Fruit fly (Drosophila melanogaster) whole organism, embryonic: ENCODE data around the gene Trf4-2.
A peak's percentile ranks its signal among the peaks of the same experiment; 100 is the strongest.

Experiments
- CG1024 ChIP-seq: fragments of 200-800 bp; sonication (Bioruptor generic); IDR thresholded peaks from 2 replicates; pipeline ENCODE4 v1.3.6; 2022; ENCODE audit warnings: missing biosample characterization, missing genetic modification characterization
- CG10321 ChIP-seq: fragments of 200-800 bp; sonication (Bioruptor generic); IDR thresholded peaks from 2 replicates; pipeline ENCODE4 v1.3.6; 2022; ENCODE audit warnings: missing biosample characterization, missing genetic modification characterization
- CG10543 ChIP-seq: fragments of 200-800 bp; sonication (Bioruptor generic); optimal IDR thresholded peaks from 3 replicates; lab custom pipeline; 2017; ENCODE audit warnings: missing biosample characterization, mild to moderate bottlenecking, missing genetic modification characterization, moderate library complexity
- CG10654 ChIP-seq: fragments of 200-800 bp; sonication (Bioruptor generic); optimal IDR thresholded peaks from 2 replicates; lab custom pipeline; 2016; ENCODE audit warnings: missing biosample characterization, missing genetic modification characterization
- CG12104 ChIP-seq: fragments of 200-800 bp; sonication (Bioruptor generic); optimal IDR thresholded peaks from 3 replicates; lab custom pipeline; 2016; ENCODE audit warnings: missing biosample characterization, missing genetic modification characterization
- CG12219 ChIP-seq: fragments of 200-800 bp; sonication (Bioruptor generic); optimal IDR thresholded peaks from 3 replicates; lab custom pipeline; 2018; ENCODE audit warnings: missing biosample characterization, mild to moderate bottlenecking, missing genetic modification characterization
- CG14710 ChIP-seq: fragments of 200-800 bp; sonication (Bioruptor generic); optimal IDR thresholded peaks from 3 replicates; lab custom pipeline; 2019; ENCODE audit warnings: missing biosample characterization, mild to moderate bottlenecking, missing genetic modification characterization, moderate library complexity
- CG30431 ChIP-seq: fragments of 200-800 bp; sonication (Bioruptor generic); optimal IDR thresholded peaks from 2 replicates; lab custom pipeline; 2017; ENCODE audit warnings: missing biosample characterization, missing genetic modification characterization
- CG3281 ChIP-seq: fragments of 200-800 bp; sonication (Bioruptor generic); optimal IDR thresholded peaks from 3 replicates; lab custom pipeline; 2017; ENCODE audit warnings: missing biosample characterization, mild to moderate bottlenecking, missing genetic modification characterization
- CG3847 ChIP-seq: fragments of 200-800 bp; sonication (Bioruptor generic); IDR thresholded peaks from 2 replicates; pipeline ENCODE4 v1.3.6; 2022; ENCODE audit warnings: missing biosample characterization, missing genetic modification characterization
- CG3995 ChIP-seq: fragments of 200-800 bp; sonication (Bioruptor generic); optimal IDR thresholded peaks from 3 replicates; lab custom pipeline; 2016; ENCODE audit warnings: missing biosample characterization, missing genetic modification characterization
- CG4820 ChIP-seq: fragments of 200-800 bp; sonication (Bioruptor generic); optimal IDR thresholded peaks from 3 replicates; lab custom pipeline; 2016; ENCODE audit warnings: missing biosample characterization, missing genetic modification characterization
- CG6175 ChIP-seq: fragments of 200-800 bp; sonication (Bioruptor generic); IDR thresholded peaks from 3 replicates; pipeline ENCODE4 v1.3.6; 2022; ENCODE audit warnings: missing biosample characterization, missing genetic modification characterization
- CG6254 ChIP-seq: fragments of 200-800 bp; sonication (Bioruptor generic); optimal IDR thresholded peaks from 3 replicates; lab custom pipeline; 2017; ENCODE audit warnings: mild to moderate bottlenecking, missing biosample characterization, missing genetic modification reagents, missing genetic modification characterization
- CG6683 ChIP-seq: fragments of 200-800 bp; sonication (Bioruptor generic); optimal IDR thresholded peaks from 2 replicates; lab custom pipeline; 2017; ENCODE audit warnings: missing biosample characterization, mild to moderate bottlenecking, missing genetic modification characterization, missing genetic modification reagents
- CG6791 ChIP-seq: fragments of 200-800 bp; sonication (Bioruptor generic); IDR thresholded peaks from 3 replicates; pipeline ENCODE4 v1.3.6; 2022; ENCODE audit warnings: missing biosample characterization, missing genetic modification characterization; ENCODE audit not compliant: partially characterized antibody
- CG6854 ChIP-seq: fragments of 200-800 bp; sonication (Bioruptor generic); optimal IDR thresholded peaks from 3 replicates; lab custom pipeline; 2017; ENCODE audit warnings: missing biosample characterization, mild to moderate bottlenecking, missing genetic modification characterization
- CG7839 ChIP-seq: fragments of 200-800 bp; sonication (Bioruptor generic); optimal IDR thresholded peaks from 3 replicates; lab custom pipeline; 2018; ENCODE audit warnings: missing biosample characterization, mild to moderate bottlenecking, missing genetic modification characterization, moderate library complexity
- CG8388 ChIP-seq: fragments of 200-800 bp; sonication (Bioruptor generic); optimal IDR thresholded peaks from 2 replicates; lab custom pipeline; 2019; ENCODE audit warnings: missing biosample characterization, mild to moderate bottlenecking, missing genetic modification characterization, moderate library complexity
- CHES-1-like ChIP-seq: fragments of 200-800 bp; sonication (Bioruptor generic); optimal IDR thresholded peaks from 2 replicates; lab custom pipeline; 2016; ENCODE audit warnings: missing biosample characterization, missing genetic modification characterization
- HLHmδ ChIP-seq: fragments of 200-800 bp; sonication (Bioruptor generic); optimal IDR thresholded peaks from 2 replicates; lab custom pipeline; 2018; ENCODE audit warnings: missing biosample characterization, mild to moderate bottlenecking, missing genetic modification characterization, moderate library complexity
- Med ChIP-seq: fragments of 200-800 bp; sonication (Bioruptor generic); peaks from one replicate; lab custom pipeline; 2016; ENCODE audit warnings: missing biosample characterization, missing genetic modification characterization, mild to moderate bottlenecking, inconsistent platforms, moderate library complexity
- NC2α ChIP-seq: fragments of 200-800 bp; sonication (Bioruptor generic); optimal IDR thresholded peaks from 2 replicates; lab custom pipeline; 2016; ENCODE audit warnings: missing biosample characterization, missing genetic modification characterization
- NK7.1 ChIP-seq: fragments of 200-800 bp; sonication (Bioruptor generic); optimal IDR thresholded peaks from 3 replicates; lab custom pipeline; 2016; ENCODE audit warnings: missing biosample characterization, missing genetic modification characterization
- Opbp ChIP-seq: fragments of 200-800 bp; sonication (Bioruptor generic); IDR thresholded peaks from 3 replicates; pipeline ENCODE4 v1.3.6; 2022; ENCODE audit warnings: missing biosample characterization, missing genetic modification characterization; ENCODE audit not compliant: partially characterized antibody
- Ptx1 ChIP-seq: fragments of 200-800 bp; sonication (Bioruptor generic); IDR thresholded peaks from 2 replicates; pipeline ENCODE4 v1.3.6; 2022; ENCODE audit warnings: missing biosample characterization, missing genetic modification characterization
- Spps ChIP-seq: fragments of 200-800 bp; sonication (Bioruptor generic); optimal IDR thresholded peaks from 2 replicates; lab custom pipeline; 2018; ENCODE audit warnings: missing biosample characterization, mild to moderate bottlenecking, missing genetic modification characterization
- TFAM ChIP-seq: fragments of 200-800 bp; sonication (Bioruptor generic); optimal IDR thresholded peaks from 2 replicates; lab custom pipeline; 2017; ENCODE audit warnings: missing biosample characterization, missing genetic modification characterization, inconsistent platforms
- Taf1 ChIP-seq: fragments of 200-800 bp; sonication (Bioruptor generic); IDR thresholded peaks from 2 replicates; pipeline ENCODE4 v1.3.6; 2022; ENCODE audit warnings: missing biosample characterization, missing genetic modification characterization
- ac ChIP-seq: fragments of 200-800 bp; sonication (Bioruptor generic); optimal IDR thresholded peaks from 3 replicates; lab custom pipeline; 2017; ENCODE audit warnings: missing biosample characterization, mild to moderate bottlenecking, missing genetic modification characterization
- bigmax ChIP-seq: fragments of 200-800 bp; sonication (Bioruptor generic); optimal IDR thresholded peaks from 2 replicates; lab custom pipeline; 2018; ENCODE audit warnings: missing biosample characterization, mild to moderate bottlenecking, missing genetic modification characterization
- caup ChIP-seq: fragments of 200-800 bp; sonication (Bioruptor generic); optimal IDR thresholded peaks from 3 replicates; lab custom pipeline; 2017; ENCODE audit warnings: missing biosample characterization, mild to moderate bottlenecking, missing genetic modification characterization, moderate library complexity; ENCODE audit not compliant: severe bottlenecking
- chn ChIP-seq: fragments of 200-800 bp; sonication (Bioruptor generic); optimal IDR thresholded peaks from 2 replicates; lab custom pipeline; 2016; ENCODE audit warnings: missing biosample characterization, missing genetic modification characterization
- ftz-f1 ChIP-seq: fragments of 200-800 bp; sonication (Bioruptor generic); optimal IDR thresholded peaks from 2 replicates; lab custom pipeline; 2016; ENCODE audit warnings: missing biosample characterization, missing genetic modification characterization
- gfzf ChIP-seq: fragments of 200-800 bp; sonication (Bioruptor generic); optimal IDR thresholded peaks from 2 replicates; lab custom pipeline; 2016; ENCODE audit warnings: missing biosample characterization, mild to moderate bottlenecking, missing genetic modification characterization, moderate library complexity
- gsb ChIP-seq: fragments of 200-800 bp; sonication (Bioruptor generic); IDR thresholded peaks from 2 replicates; pipeline ENCODE4 v1.3.6; 2022; ENCODE audit warnings: missing biosample characterization, missing genetic modification characterization
- h ChIP-seq: fragments of >200 bp; optimal IDR thresholded peaks from 2 replicates; lab custom pipeline; 2017
- insv ChIP-seq, 2 experiments: fragments of 200-800 bp; sonication (Bioruptor generic); optimal IDR thresholded peaks; 3 replicates each; lab custom pipeline; 2016 to 2018; ENCODE audit warnings: missing biosample characterization in 2 of 2, missing genetic modification characterization in 2 of 2
- lola ChIP-seq, 3 experiments: fragments of >200 bp in 2 of 3; fragments of 200-800 bp in 1 of 3; sonication (Bioruptor generic) in 1 of 3; optimal IDR thresholded peaks; 2 replicates each; lab custom pipeline; 2017 to 2019; ENCODE audit warnings: missing biosample characterization in 3 of 3, missing genetic modification characterization in 3 of 3, mild to moderate bottlenecking in 1 of 3, moderate library complexity in 1 of 3
- lov ChIP-seq, 2 experiments: fragments of 200-800 bp in 1 of 2; fragments of >200 bp in 1 of 2; sonication (Bioruptor generic) in 1 of 2; IDR thresholded peaks in 1 of 2; optimal IDR thresholded peaks in 1 of 2; 2 replicates in 1 of 2; 3 replicates in 1 of 2; pipeline versions ENCODE4 v1.3.6 to Lab custom; 2017 to 2022; ENCODE audit warnings: missing biosample characterization in 1 of 2, missing genetic modification characterization in 1 of 2
- nmo ChIP-seq: fragments of 200-800 bp; sonication (Bioruptor generic); optimal IDR thresholded peaks from 2 replicates; lab custom pipeline; 2018; ENCODE audit warnings: missing biosample characterization, mild to moderate bottlenecking, missing genetic modification characterization, moderate library complexity
- sc ChIP-seq, 3 experiments: fragments of >200 bp in 2 of 3; fragments of 200-800 bp in 1 of 3; sonication (Bioruptor generic) in 1 of 3; optimal IDR thresholded peaks; 2 replicates in 2 of 3; 3 replicates in 1 of 3; lab custom pipeline; 2017; ENCODE audit warnings: mild to moderate bottlenecking in 1 of 3, missing biosample characterization in 1 of 3, missing genetic modification characterization in 1 of 3, missing genetic modification reagents in 1 of 3
- tll ChIP-seq, 2 experiments: fragments of 200-800 bp in 1 of 2; fragments of >200 bp in 1 of 2; sonication (Bioruptor generic) in 1 of 2; optimal IDR thresholded peaks; 2 replicates each; lab custom pipeline; 2017 to 2019; ENCODE audit warnings: missing biosample characterization in 2 of 2, missing genetic modification characterization in 2 of 2, mild to moderate bottlenecking in 1 of 2, moderate library complexity in 1 of 2
- unpg ChIP-seq: fragments of 200-800 bp; sonication (Bioruptor generic); optimal IDR thresholded peaks from 3 replicates; lab custom pipeline; 2018; ENCODE audit warnings: missing biosample characterization, mild to moderate bottlenecking, missing genetic modification characterization, moderate library complexity
- vnd ChIP-seq: fragments of 200-800 bp; sonication (Bioruptor generic); IDR thresholded peaks from 3 replicates; pipeline ENCODE4 v1.3.6; 2022; ENCODE audit warnings: missing biosample characterization, missing genetic modification characterization; ENCODE audit not compliant: partially characterized antibody
- zf30C ChIP-seq: fragments of 200-800 bp; sonication (Bioruptor generic); optimal IDR thresholded peaks from 3 replicates; lab custom pipeline; 2018; ENCODE audit warnings: missing biosample characterization, mild to moderate bottlenecking, missing genetic modification characterization
- zfh1 ChIP-seq: fragments of 200-800 bp; sonication (Bioruptor generic); IDR thresholded peaks from 3 replicates; pipeline ENCODE4 v1.3.6; 2022; ENCODE audit warnings: missing biosample characterization, missing genetic modification characterization

The Trf4-2 gene

DNA sequence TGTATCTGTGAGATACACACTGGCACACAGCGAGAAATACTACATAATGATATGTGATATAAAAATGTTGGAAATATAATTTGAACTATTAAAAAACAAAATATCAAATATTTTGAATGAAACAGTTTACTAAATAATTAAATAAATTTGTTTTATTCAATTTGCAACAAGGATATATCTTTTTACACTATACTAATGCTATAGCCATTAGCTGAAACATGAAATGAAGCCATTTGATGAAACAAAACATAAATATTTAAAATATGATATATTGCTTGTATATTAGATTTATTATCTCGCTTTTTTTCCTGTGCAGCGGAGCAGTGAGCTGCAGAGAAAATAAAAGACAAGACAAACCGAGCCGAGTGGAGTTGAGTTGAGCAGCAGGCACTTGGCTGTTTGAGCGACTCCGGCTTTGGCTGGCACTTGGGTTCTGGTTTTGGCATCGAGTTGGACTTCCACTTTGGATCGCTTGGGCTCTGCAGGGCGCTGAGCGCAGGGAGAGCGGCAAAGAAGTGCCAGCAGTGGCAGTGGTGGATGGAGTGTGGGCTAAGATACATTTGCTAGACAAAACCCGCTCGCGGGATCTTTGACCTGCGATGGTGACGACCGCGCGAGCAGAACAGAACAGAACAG is 31.6 kb upstream of the Trf4-2 start (continued):
- no peak for TF ChIP-seq NC2α (GFP tag; lab: Kevin White, UChicago)
- peak; percentile 58 for TF ChIP-seq TFAM (GFP tag; lab: Kevin White, UChicago)
- TF ChIP-seq nmo: peak; percentile 95
- no peak for TF ChIP-seq Opbp (GFP tag; lab: Robert Waterston, UW)
- no peak for TF ChIP-seq CG6791
- no peak for TF ChIP-seq CHES-1-like (GFP tag; lab: Kevin White, UChicago)
- peak; percentile 85 for TF ChIP-seq unpg
- peak; percentile 57 for TF ChIP-seq CG6254
- no peak for TF ChIP-seq lov (optimal IDR thresholded peaks at IDR 0.05; lab: Kevin White, UChicago)
- no peak for TF ChIP-seq lov (GFP tag; IDR thresholded peaks at IDR 0.05; lab: Robert Waterston, UW)
- peak; percentile 69 for TF ChIP-seq CG3281 (GFP tag; lab: Kevin White, UChicago)
- TF ChIP-seq ftz-f1: no peak
- TF ChIP-seq CG7839 (tag; lab: Kevin White, UChicago): peak; percentile 92
- peak; percentile 8 for TF ChIP-seq CG12219 (GFP tag; lab: Kevin White, UChicago)
- TF ChIP-seq CG6175 (GFP tag; lab: Robert Waterston, UW): no peak
- no peak for TF ChIP-seq CG6683
- no peak for TF ChIP-seq CG3995 (GFP tag; lab: Kevin White, UChicago)
- TF ChIP-seq Taf1 (GFP tag; lab: Robert Waterston, UW): no peak
- peak; percentile 6 for TF ChIP-seq ac
- peak in 1 of 3 experiments; percentile 92 for TF ChIP-seq lola (GFP tag; optimal IDR thresholded peaks at IDR 0.05; lab: Kevin White, UChicago)
- peak; percentile 18 for TF ChIP-seq CG30431
- TF ChIP-seq caup (GFP tag; lab: Kevin White, UChicago): peak; percentile 53
- TF ChIP-seq CG10321 (GFP tag; lab: Robert Waterston, UW): peak; percentile 16; the same call in 1 of the 2 replicates
- no peak for TF ChIP-seq h (lab: Kevin White, UChicago)
- no peak for TF ChIP-seq bigmax
- TF ChIP-seq CG6854 (GFP tag; lab: Kevin White, UChicago): peak; percentile 62
- no peak for TF ChIP-seq sc (optimal IDR thresholded peaks at IDR 0.05; lab: Kevin White, UChicago)
- peak; percentile 48 for TF ChIP-seq sc (GFP tag; optimal IDR thresholded peaks at IDR 0.05; lab: Kevin White, UChicago)
- peak; percentile 68 for TF ChIP-seq CG12104
- TF ChIP-seq vnd: no peak
- TF ChIP-seq tll (GFP tag; optimal IDR thresholded peaks at IDR 0.05; lab: Kevin White, UChicago): peak in 1 of 2 experiments; percentile 21
- TF ChIP-seq CG1024 (GFP tag; lab: Robert Waterston, UW): 0 out of 2 replicates have a peak, but pooled peaks have one; percentile 2
- no peak for TF ChIP-seq chn (GFP tag; lab: Kevin White, UChicago)
- peak; percentile 62 for TF ChIP-seq CG10654 (GFP tag; lab: Kevin White, UChicago)
- TF ChIP-seq insv (GFP tag; optimal IDR thresholded peaks at IDR 0.05; lab: Kevin White, UChicago): peak in 1 of 2 experiments; percentile 14
- TF ChIP-seq zfh1 (GFP tag; lab: Robert Waterston, UW): peak; percentile 66; the same call in 2 of the 3 replicates
- peak; percentile 58 for TF ChIP-seq Med (GFP tag; lab: Kevin White, UChicago)
- TF ChIP-seq gfzf (GFP tag; lab: Kevin White, UChicago): no peak
- TF ChIP-seq zf30C (GFP tag; lab: Kevin White, UChicago): peak; percentile 85
- peak; percentile 82 for TF ChIP-seq Ptx1 (GFP tag; lab: Robert Waterston, UW)
- no peak for TF ChIP-seq CG10543 (GFP tag; lab: Kevin White, UChicago)
- TF ChIP-seq CG14710 (tag; lab: Kevin White, UChicago): peak; percentile 94
- TF ChIP-seq Spps (tag; lab: Kevin White, UChicago): peak; percentile 75
- TF ChIP-seq CG3847 (GFP tag; lab: Robert Waterston, UW): peak; percentile 47; the same call in 1 of the 2 replicates
- TF ChIP-seq gsb (GFP tag; lab: Robert Waterston, UW): no peak
- TF ChIP-seq CG4820 (GFP tag; lab: Kevin White, UChicago): peak; percentile 58
- TF ChIP-seq CG8388 (GFP tag; lab: Kevin White, UChicago): peak; percentile 84
- no peak for TF ChIP-seq HLHmδ
- TF ChIP-seq NK7.1 (GFP tag; lab: Kevin White, UChicago): no peak
